Fruit fly (Drosophila melanogaster): ENCODE results near the gene Grip.

Gene Grip

dm6 chrX:5955207-5955679, 10.8 kb upstream of the Grip start, which contains the start of gene CG6067:
Gene CG6067 (plus strand): TSS chrX:5955629.
- TF ChIP-seq dmrt93B (GFP tag; optimal IDR thresholded peaks at IDR 0.05) = no peak
- TF ChIP-seq sv (GFP tag; optimal IDR thresholded peaks at IDR 0.05) = no peak
- TF ChIP-seq Hnf4 (GFP tag; optimal IDR thresholded peaks at IDR 0.05) = no peak
- no peak for TF ChIP-seq woc (GFP tag; optimal IDR thresholded peaks at IDR 0.05)
- no peak for TF ChIP-seq rgr (GFP tag; optimal IDR thresholded peaks at IDR 0.05)
- TF ChIP-seq dsf (GFP tag; optimal IDR thresholded peaks at IDR 0.05; ENCODE audit: borderline replicate concordance) = no peak
- TF ChIP-seq foxo (GFP tag; optimal IDR thresholded peaks at IDR 0.05) = no peak
- no peak for TF ChIP-seq fru (GFP tag; optimal IDR thresholded peaks at IDR 0.05)
- TF ChIP-seq Dif (GFP tag; optimal IDR thresholded peaks at IDR 0.05; ENCODE audit: partially characterized antibody) = no peak
- no peak for TF ChIP-seq N (GFP tag; optimal IDR thresholded peaks at IDR 0.05)
- TF ChIP-seq CG9705 (GFP tag; optimal IDR thresholded peaks at IDR 0.05) = no peak
- no peak for TF ChIP-seq CG32264 (GFP tag; optimal IDR thresholded peaks at IDR 0.05)
- no peak for TF ChIP-seq h (GFP tag; optimal IDR thresholded peaks at IDR 0.05)
- no peak for TF ChIP-seq lola (GFP tag; optimal IDR thresholded peaks at IDR 0.05)
- TF ChIP-seq psq (GFP tag; optimal IDR thresholded peaks at IDR 0.05) = no peak

- TF ChIP-seq jim (GFP tag; optimal IDR thresholded peaks at IDR 0.05) = no peak
- no peak for TF ChIP-seq Rel (GFP tag; optimal IDR thresholded peaks at IDR 0.05)
- no peak for TF ChIP-seq Rel (tag; optimal IDR thresholded peaks at IDR 0.05)
- no peak for TF ChIP-seq CG32264 (GFP tag; optimal IDR thresholded peaks at IDR 0.05)
- TF ChIP-seq rgr (GFP tag; optimal IDR thresholded peaks at IDR 0.05) = no peak
- no peak for TF ChIP-seq CG9705 (GFP tag; optimal IDR thresholded peaks at IDR 0.05)
- no peak for TF ChIP-seq Myc (optimal IDR thresholded peaks at IDR 0.05)
- no peak for TF ChIP-seq Vsx2 (GFP tag; optimal IDR thresholded peaks at IDR 0.05; ENCODE audit: partially characterized antibody)
- no peak for TF ChIP-seq Hr83 (GFP tag; optimal IDR thresholded peaks at IDR 0.05; ENCODE audit: poor library complexity, severe bottlenecking)
- TF ChIP-seq Mio (GFP tag; optimal IDR thresholded peaks at IDR 0.05) = no peak
- no peak for TF ChIP-seq N (GFP tag; optimal IDR thresholded peaks at IDR 0.05)
- TF ChIP-seq usp (GFP tag; optimal IDR thresholded peaks at IDR 0.05) = no peak
- TF ChIP-seq foxo (GFP tag; optimal IDR thresholded peaks at IDR 0.05) = no peak
- TF ChIP-seq Abd-B (GFP tag; optimal IDR thresholded peaks at IDR 0.05) = no peak
- TF ChIP-seq Hnf4 (GFP tag; optimal IDR thresholded peaks at IDR 0.05) = no peak
- TF ChIP-seq dsf (GFP tag; optimal IDR thresholded peaks at IDR 0.05; ENCODE audit: borderline replicate concordance) = no peak
- no peak for TF ChIP-seq psq (GFP tag; optimal IDR thresholded peaks at IDR 0.05)
- TF ChIP-seq h (GFP tag; optimal IDR thresholded peaks at IDR 0.05) = no peak
- TF ChIP-seq dmrt93B (GFP tag; optimal IDR thresholded peaks at IDR 0.05) = no peak
- TF ChIP-seq woc (GFP tag; optimal IDR thresholded peaks at IDR 0.05) = no peak
Measured at dm6 chrX:5956646-5957441, 9.2 kb upstream of the Grip start.

dm6 chrX:5964169-5964686, 1.9 kb upstream of the Grip start:
- no peak for TF ChIP-seq Abd-B (GFP tag; optimal IDR thresholded peaks at IDR 0.05)
- TF ChIP-seq jim (GFP tag; optimal IDR thresholded peaks at IDR 0.05) = no peak
- TF ChIP-seq GATAd (GFP tag; optimal IDR thresholded peaks at IDR 0.05) = no peak
- no peak for TF ChIP-seq Sp1 (GFP tag; optimal IDR thresholded peaks at IDR 0.05)
- TF ChIP-seq usp (GFP tag; optimal IDR thresholded peaks at IDR 0.05) = no peak
- no peak for TF ChIP-seq Dif (GFP tag; optimal IDR thresholded peaks at IDR 0.05; ENCODE audit: partially characterized antibody)
- no peak for TF ChIP-seq Dfd (GFP tag; optimal IDR thresholded peaks at IDR 0.05)
- TF ChIP-seq dsf (GFP tag; optimal IDR thresholded peaks at IDR 0.05; ENCODE audit: borderline replicate concordance) = no peak
- no peak for TF ChIP-seq psq (GFP tag; optimal IDR thresholded peaks at IDR 0.05)
- no peak for TF ChIP-seq h (GFP tag; optimal IDR thresholded peaks at IDR 0.05)
- TF ChIP-seq dl (GFP tag; optimal IDR thresholded peaks at IDR 0.05; ENCODE audit: insufficient read depth in 1 of 2, partially characterized antibody in 2 of 2) = no peak
- TF ChIP-seq CG32264 (GFP tag; optimal IDR thresholded peaks at IDR 0.05) = no peak
- TF ChIP-seq Mio (GFP tag; optimal IDR thresholded peaks at IDR 0.05) = no peak

dm6 chrX:5968094-5968723, 2.1 kb downstream of the Grip start:
- TF ChIP-seq usp (GFP tag; optimal IDR thresholded peaks at IDR 0.05) (no peak), psq (GFP tag; optimal IDR thresholded peaks at IDR 0.05) (no peak), CrebA (GFP tag; optimal IDR thresholded peaks at IDR 0.05; ENCODE audit: borderline replicate concordance) (no peak), lola (GFP tag; optimal IDR thresholded peaks at IDR 0.05) (no peak), Rel (GFP tag; optimal IDR thresholded peaks at IDR 0.05) (no peak), Rel (tag; optimal IDR thresholded peaks at IDR 0.05) (no peak), HLH106 (tag; optimal IDR thresholded peaks at IDR 0.05) (no peak), fru (GFP tag; optimal IDR thresholded peaks at IDR 0.05) (peak; percentile 26), foxo (GFP tag; optimal IDR thresholded peaks at IDR 0.05) (peak in 1 of 2 experiments; percentile 8), Myc (optimal IDR thresholded peaks at IDR 0.05) (no peak), Sp1 (GFP tag; optimal IDR thresholded peaks at IDR 0.05) (no peak), GATAd (GFP tag; optimal IDR thresholded peaks at IDR 0.05) (no peak), pan (optimal IDR thresholded peaks at IDR 0.05) (no peak), h (GFP tag; optimal IDR thresholded peaks at IDR 0.05) (peak; percentile 7), dmrt93B (GFP tag; optimal IDR thresholded peaks at IDR 0.05) (no peak), N (GFP tag; optimal IDR thresholded peaks at IDR 0.05) (no peak), rgr (GFP tag; optimal IDR thresholded peaks at IDR 0.05) (no peak)

Data from whole organism, wandering third instar larva.